Worm (Caenorhabditis elegans) whole organism, L4/young adult: Measurements from ENCODE around the gene srx-125.

Source experiments
- dao-5 ChIP-seq: sonication (generic microtip); optimal IDR thresholded peaks from 2 replicates; lab custom pipeline; 2016; ENCODE audit warnings: missing genotype, missing genetic modification characterization, moderate library complexity, missing compliant biosample characterization
- him-1 ChIP-seq: sonication (generic microtip); optimal IDR thresholded peaks from 2 replicates; lab custom pipeline; 2016; ENCODE audit warnings: missing genotype, missing genetic modification reagents, missing genetic modification characterization, missing compliant biosample characterization

DNA sequence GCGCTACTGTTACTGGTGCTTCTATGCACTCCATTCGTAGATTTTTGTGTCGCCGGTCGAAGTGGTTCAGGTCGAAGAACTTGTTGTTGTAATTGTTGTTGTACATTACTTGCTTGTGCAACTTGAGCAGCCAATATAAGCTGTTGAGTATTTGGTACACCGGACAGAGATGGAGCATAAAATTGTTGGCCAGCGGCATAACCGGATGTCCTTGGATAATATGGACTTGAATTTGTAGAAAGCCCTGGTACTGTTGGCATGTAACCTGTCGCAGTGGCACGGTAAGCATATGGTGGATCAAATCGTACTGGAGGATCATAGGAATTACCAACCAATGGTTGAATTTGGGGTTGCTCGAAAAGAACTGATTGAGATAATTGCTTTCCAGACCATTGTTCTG lies 21.8 kb downstream of the srx-125 start:
- TF ChIP-seq dao-5 (tag; lab: Kevin White, UChicago) (no peak), him-1 (tag; lab: Kevin White, UChicago) (no peak)
